Worm (Caenorhabditis elegans) whole organism, L4 larva: Measurements from ENCODE around the gene ttr-18.

Experiments
- aly-2 ChIP-seq: sonication (generic microtip); optimal IDR thresholded peaks from 2 replicates; lab custom pipeline; 2018; ENCODE audit warnings: missing biosample characterization, missing genetic modification characterization
- ceh-28 ChIP-seq: fragments of 150-350 bp; optimal IDR thresholded peaks from 2 replicates; lab custom pipeline; 2014; ENCODE audit warnings: missing biosample characterization, missing genetic modification reagents, missing genetic modification characterization
- ces-1 ChIP-seq: fragments of 150-350 bp; sonication (generic microtip); optimal IDR thresholded peaks from 4 replicates; lab custom pipeline; 2014; ENCODE audit warnings: missing biosample characterization, missing genetic modification reagents, missing genetic modification characterization
- daf-12 ChIP-seq: fragments of 150-350 bp; optimal IDR thresholded peaks from 2 replicates; lab custom pipeline; 2014; ENCODE audit warnings: missing biosample characterization, missing genetic modification reagents, missing genetic modification characterization
- dmd-9 ChIP-seq: fragments of 200-800 bp; sonication (Bioruptor generic); IDR thresholded peaks from 2 replicates; pipeline ENCODE4 v1.3.6; 2022; ENCODE audit warnings: missing genetic modification reagents, missing genetic modification characterization, missing compliant biosample characterization
- dve-1 ChIP-seq: sonication (generic microtip); optimal IDR thresholded peaks from 2 replicates; lab custom pipeline; 2017; ENCODE audit warnings: antibody characterized with exemption, mild to moderate bottlenecking, missing genetic modification characterization, missing compliant biosample characterization; ENCODE audit not compliant: insufficient read depth
- lin-13 ChIP-seq: fragments of 150-350 bp; optimal IDR thresholded peaks from 2 replicates; lab custom pipeline; 2014; ENCODE audit warnings: missing biosample characterization, missing genetic modification reagents, missing genetic modification characterization
- lin-15B ChIP-seq: fragments of 150-350 bp; sonication (generic microtip); optimal IDR thresholded peaks from 3 replicates; lab custom pipeline; 2014; ENCODE audit warnings: missing biosample characterization, missing genetic modification characterization
- lin-29 ChIP-seq: fragments of 200-800 bp; sonication (Bioruptor generic); IDR thresholded peaks from 2 replicates; pipeline ENCODE4 v1.3.6; 2022; ENCODE audit warnings: missing genetic modification reagents, missing genetic modification characterization, missing compliant biosample characterization
- mxl-2 ChIP-seq: fragments of 200-800 bp; sonication (Bioruptor generic); conservative IDR thresholded peaks from 2 replicates; pipeline ENCODE4 v1.3.6; 2022; ENCODE audit warnings: missing genetic modification reagents, missing genetic modification characterization, missing compliant biosample characterization
- nhr-11 ChIP-seq: fragments of 150-350 bp; optimal IDR thresholded peaks from 2 replicates; lab custom pipeline; 2014; ENCODE audit warnings: missing biosample characterization, missing genetic modification characterization
- saeg-2 ChIP-seq: fragments of 200-800 bp; sonication (Bioruptor generic); IDR thresholded peaks from 2 replicates; pipeline ENCODE4 v1.3.6; 2022; ENCODE audit warnings: missing genetic modification reagents, missing genetic modification characterization, missing compliant biosample characterization
- skn-1 ChIP-seq: fragments of 150-350 bp; optimal IDR thresholded peaks from 2 replicates; lab custom pipeline; 2014; ENCODE audit warnings: missing biosample characterization, missing genetic modification characterization
- snpc-1.2 ChIP-seq: fragments of 200-800 bp; sonication (Bioruptor generic); IDR thresholded peaks from 2 replicates; pipeline ENCODE4 v1.3.6; 2022; ENCODE audit warnings: missing genetic modification reagents, missing genetic modification characterization, missing compliant biosample characterization

ce11 chrII:11503761-11504160, 17.2 kb upstream of the ttr-18 start:
- TF ChIP-seq nhr-11 (tag; lab: Kevin White, UChicago) (no peak), aly-2 (tag; lab: Kevin White, UChicago) (no peak), lin-29 (GFP tag; lab: Robert Waterston, UW) (no peak), dve-1 (no peak), lin-13 (GFP tag; lab: Kevin White, UChicago) (no peak), ces-1 (GFP tag; lab: Kevin White, UChicago) (no peak), mxl-2 (GFP tag; lab: Robert Waterston, UW) (no peak), daf-12 (tag; lab: Kevin White, UChicago) (no peak), ceh-28 (tag; lab: Kevin White, UChicago) (no peak), lin-15B (tag; lab: Kevin White, UChicago) (no peak), snpc-1.2 (GFP tag; lab: Robert Waterston, UW) (no peak), skn-1 (tag; lab: Kevin White, UChicago) (no peak), saeg-2 (GFP tag; lab: Robert Waterston, UW) (no peak), dmd-9 (GFP tag; lab: Robert Waterston, UW) (no peak)
